Fruit fly (Drosophila melanogaster) Kc167 (cell line): ENCODE measurements around the gene GstD6.

ENCODE experiments used
- Myc ChIP-seq: fragments of >200 bp; optimal IDR thresholded peaks from 2 replicates; lab custom pipeline; 2017; ENCODE audit warnings: missing external identifiers
- Sin3A ChIP-seq: fragments of >200 bp; optimal IDR thresholded peaks from 2 replicates; lab custom pipeline; 2018; ENCODE audit warnings: missing external identifiers
- h ChIP-seq: fragments of >200 bp; optimal IDR thresholded peaks from 3 replicates; lab custom pipeline; 2018; ENCODE audit warnings: missing external identifiers
- insv ChIP-seq: fragments of >200 bp; optimal IDR thresholded peaks from 3 replicates; lab custom pipeline; 2018; ENCODE audit warnings: missing external identifiers
- psq ChIP-seq: fragments of >200 bp; optimal IDR thresholded peaks from 2 replicates; lab custom pipeline; 2017; ENCODE audit warnings: missing external identifiers
- ttk ChIP-seq: sonication (Bioruptor generic); optimal IDR thresholded peaks from 2 replicates; lab custom pipeline; 2017; ENCODE audit warnings: missing external identifiers

DNA sequence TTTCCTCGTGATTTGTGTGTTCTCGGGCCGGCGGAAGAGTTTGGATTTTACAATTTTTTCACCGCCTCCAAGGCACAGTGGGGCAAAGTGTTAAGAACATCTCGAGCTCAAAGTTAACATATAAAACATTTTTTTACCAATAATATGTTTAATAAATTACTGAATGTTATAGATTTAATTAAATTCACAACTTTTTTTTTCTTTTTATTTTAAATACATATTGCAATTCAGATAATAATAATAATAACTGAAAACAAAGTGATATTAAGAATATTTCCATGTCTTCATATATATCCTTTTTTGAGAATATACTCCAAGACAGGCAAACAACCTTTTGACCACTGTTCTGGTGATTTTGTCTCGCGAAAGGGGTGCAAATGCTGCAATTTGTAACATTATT lies 30.9 kb upstream of the GstD6 start:
- TF ChIP-seq h (lab: Kevin White, UChicago) (no peak), insv (lab: Kevin White, UChicago) (no peak), psq (no peak), ttk (no peak), Myc (lab: Kevin White, UChicago) (no peak), Sin3A (lab: Kevin White, UChicago) (no peak)
